Worm (Caenorhabditis elegans) whole organism, L2 larva: ENCODE measurements around the gene W02A2.9.

ENCODE experiments used
- aly-2 ChIP-seq: fragments of 150-350 bp; optimal IDR thresholded peaks from 2 replicates; lab custom pipeline; 2014; ENCODE audit warnings: missing biosample characterization, missing genetic modification characterization
- lin-39 ChIP-seq: fragments of 150-350 bp; optimal IDR thresholded peaks from 2 replicates; lab custom pipeline; 2014; ENCODE audit warnings: missing biosample characterization, missing genetic modification reagents, missing genetic modification characterization
- nhr-10 ChIP-seq: sonication (generic microtip); optimal IDR thresholded peaks from 2 replicates; lab custom pipeline; 2017; ENCODE audit warnings: missing biosample characterization, missing genetic modification characterization
- nhr-11 ChIP-seq: fragments of 150-350 bp; optimal IDR thresholded peaks from 2 replicates; lab custom pipeline; 2014; ENCODE audit warnings: missing biosample characterization, missing genetic modification characterization
- nhr-237 ChIP-seq: fragments of 150-350 bp; optimal IDR thresholded peaks from 2 replicates; lab custom pipeline; 2014; ENCODE audit warnings: missing biosample characterization, missing genetic modification characterization
- skn-1 ChIP-seq: sonication (generic microtip); optimal IDR thresholded peaks from 2 replicates; lab custom pipeline; 2017; ENCODE audit warnings: missing biosample characterization, missing genetic modification characterization
- snpc-4 ChIP-seq: fragments of 150-350 bp; optimal IDR thresholded peaks from 2 replicates; lab custom pipeline; 2014; ENCODE audit warnings: missing biosample characterization, missing genetic modification characterization
- unc-39 ChIP-seq: fragments of 150-350 bp; optimal IDR thresholded peaks from 2 replicates; lab custom pipeline; 2014; ENCODE audit warnings: missing biosample characterization, missing genetic modification characterization
- ztf-11 ChIP-seq: sonication (generic microtip); optimal IDR thresholded peaks from 2 replicates; lab custom pipeline; 2017; ENCODE audit warnings: missing biosample characterization, missing genetic modification characterization
- ztf-4 ChIP-seq: fragments of 150-350 bp; optimal IDR thresholded peaks from 2 replicates; lab custom pipeline; 2014; ENCODE audit warnings: missing biosample characterization, missing genetic modification characterization

ce11 chrIV:13388779-13389178 is 41.3 kb downstream of the W02A2.9 start:
- TF ChIP-seq nhr-11 (tag; lab: Kevin White, UChicago) (no peak), aly-2 (tag; lab: Kevin White, UChicago) (no peak), skn-1 (tag; lab: Kevin White, UChicago) (no peak), ztf-11 (no peak), unc-39 (no peak), lin-39 (tag; lab: Kevin White, UChicago) (no peak), ztf-4 (tag; lab: Kevin White, UChicago) (no peak), nhr-237 (tag; lab: Kevin White, UChicago) (no peak), nhr-10 (no peak), snpc-4 (tag; lab: Kevin White, UChicago) (no peak)
